Fruit fly (Drosophila melanogaster) whole organism, larva: ENCODE data around the gene CG9281.

Experiments
- noc ChIP-seq: fragments of 200-800 bp; sonication (Bioruptor generic); optimal IDR thresholded peaks from 3 replicates; lab custom pipeline; 2019; ENCODE audit warnings: missing biosample characterization, mild to moderate bottlenecking, missing genetic modification characterization, moderate library complexity

The CG9281 gene

dm6 chrX:15709984-15710750 lies at the start of gene CG9281, which contains the start of gene CG15601:
TSS of gene CG9281 (minus strand) at chrX:15710539.
TSS of gene CG15601 (plus strand) at chrX:15710647.
- TF ChIP-seq noc (tag; lab: Kevin White, UChicago) = no peak

dm6 chrX:15759752-15760446 lies 49.6 kb upstream of the CG9281 start:
- no peak for TF ChIP-seq noc (tag; lab: Kevin White, UChicago)

dm6 chrX:15758692-15759240 lies 48.4 kb upstream of the CG9281 start:
- peak; percentile 56 for TF ChIP-seq noc (tag; lab: Kevin White, UChicago)

dm6 chrX:15756018-15756417 lies 45.7 kb upstream of the CG9281 start, which contains the start of gene CG8260:
TSS of gene CG8260 (plus strand) at chrX:15756318.
- TF ChIP-seq noc (tag; lab: Kevin White, UChicago) = no peak

dm6 chrX:15748945-15749344 lies 38.6 kb upstream of the CG9281 start, which contains the start of gene Mvd:
TSS of gene Mvd (plus strand) at chrX:15749166.
- no peak for TF ChIP-seq noc (tag; lab: Kevin White, UChicago)

- TF ChIP-seq noc (tag; lab: Kevin White, UChicago) = no peak
Measured at dm6 chrX:15746682-15747196, 36.4 kb upstream of the CG9281 start.

- TF ChIP-seq noc (tag; lab: Kevin White, UChicago) = no peak
Measured at dm6 chrX:15745905-15746681, 35.8 kb upstream of the CG9281 start, which contains the start of the genes CG8944 and CCT6. TSS of gene CG8944 (minus strand) at chrX:15746231. TSS of gene CCT6 (plus strand) at chrX:15746648.

- peak; percentile 25 for TF ChIP-seq noc (tag; lab: Kevin White, UChicago)
Measured at dm6 chrX:15740881-15741280, 30.5 kb upstream of the CG9281 start.

dm6 chrX:15740288-15740726 lies 30.0 kb upstream of the CG9281 start:
- peak; percentile 91 for TF ChIP-seq noc (tag; lab: Kevin White, UChicago)

dm6 chrX:15738890-15739550 lies 28.7 kb upstream of the CG9281 start, which contains the start of the genes CG11679 and CG8206:
TSS of gene CG11679 (minus strand) at chrX:15738954.
TSS of gene CG8206 (plus strand) at chrX:15739230.
- peak; percentile 63 for TF ChIP-seq noc (tag; lab: Kevin White, UChicago)

- no peak for TF ChIP-seq noc (tag; lab: Kevin White, UChicago)
Measured at dm6 chrX:15737110-15737509, 26.8 kb upstream of the CG9281 start, which contains the start of gene Arp6. TSS of gene Arp6 (minus strand) at chrX:15737120.

dm6 chrX:15733995-15734394 lies 23.7 kb upstream of the CG9281 start, which contains the start of the genes CG12379 and MagR:
TSS of gene CG12379 (minus strand) at chrX:15733996.
TSS of gene MagR (plus strand) at chrX:15734270.
- TF ChIP-seq noc (tag; lab: Kevin White, UChicago) = peak; percentile 76

- TF ChIP-seq noc (tag; lab: Kevin White, UChicago) = no peak
Measured at dm6 chrX:15733192-15733892, 23.0 kb upstream of the CG9281 start.
